Fruit fly (Drosophila melanogaster) whole organism, pupa: ENCODE measurements around the gene CG34163.

Experiments
- CG10348 ChIP-seq: fragments of 200-800 bp; sonication (Bioruptor generic); IDR thresholded peaks from 2 replicates; pipeline ENCODE4 v1.3.6; 2022; ENCODE audit warnings: missing biosample characterization, missing genetic modification characterization
- CG13204 ChIP-seq: fragments of 200-800 bp; sonication (Bioruptor generic); optimal IDR thresholded peaks from 2 replicates; lab custom pipeline; 2018; ENCODE audit warnings: missing biosample characterization, mild to moderate bottlenecking, missing genetic modification characterization, moderate library complexity
- CG14655 ChIP-seq: fragments of 200-800 bp; sonication (Bioruptor generic); optimal IDR thresholded peaks from 3 replicates; lab custom pipeline; 2017; ENCODE audit warnings: mild to moderate bottlenecking, missing biosample characterization, missing genetic modification reagents, missing genetic modification characterization
- CG15710 ChIP-seq: fragments of 200-800 bp; sonication (Bioruptor generic); optimal IDR thresholded peaks from 2 replicates; lab custom pipeline; 2018; ENCODE audit warnings: missing biosample characterization, mild to moderate bottlenecking, missing genetic modification characterization, moderate library complexity
- CG8159 ChIP-seq: fragments of 200-800 bp; sonication (Bioruptor generic); optimal IDR thresholded peaks from 3 replicates; lab custom pipeline; 2018; ENCODE audit warnings: missing biosample characterization, mild to moderate bottlenecking, missing genetic modification characterization, moderate library complexity
- CG8301 ChIP-seq: fragments of 200-800 bp; sonication (Bioruptor generic); optimal IDR thresholded peaks from 2 replicates; lab custom pipeline; 2018; ENCODE audit warnings: missing biosample characterization, mild to moderate bottlenecking, missing genetic modification characterization
- CG9948 ChIP-seq: fragments of 200-800 bp; sonication (Bioruptor generic); optimal IDR thresholded peaks from 2 replicates; lab custom pipeline; 2018; ENCODE audit warnings: missing biosample characterization, mild to moderate bottlenecking, missing genetic modification characterization, moderate library complexity
- Ets98B ChIP-seq: fragments of 200-800 bp; sonication (Bioruptor generic); IDR thresholded peaks from 2 replicates; pipeline ENCODE4 v1.3.6; 2022; ENCODE audit warnings: missing biosample characterization, missing genetic modification characterization
- Pif1A ChIP-seq: fragments of 200-800 bp; sonication (Bioruptor generic); optimal IDR thresholded peaks from 3 replicates; lab custom pipeline; 2016; ENCODE audit warnings: missing biosample characterization, missing genetic modification characterization
- Pif1B ChIP-seq: fragments of 200-800 bp; sonication (Bioruptor generic); optimal IDR thresholded peaks from 3 replicates; lab custom pipeline; 2016; ENCODE audit warnings: missing biosample characterization, missing genetic modification characterization
- gl ChIP-seq: fragments of 200-800 bp; sonication (Bioruptor generic); optimal IDR thresholded peaks from 2 replicates; lab custom pipeline; 2018; ENCODE audit warnings: missing biosample characterization, mild to moderate bottlenecking, missing genetic modification characterization

DNA sequence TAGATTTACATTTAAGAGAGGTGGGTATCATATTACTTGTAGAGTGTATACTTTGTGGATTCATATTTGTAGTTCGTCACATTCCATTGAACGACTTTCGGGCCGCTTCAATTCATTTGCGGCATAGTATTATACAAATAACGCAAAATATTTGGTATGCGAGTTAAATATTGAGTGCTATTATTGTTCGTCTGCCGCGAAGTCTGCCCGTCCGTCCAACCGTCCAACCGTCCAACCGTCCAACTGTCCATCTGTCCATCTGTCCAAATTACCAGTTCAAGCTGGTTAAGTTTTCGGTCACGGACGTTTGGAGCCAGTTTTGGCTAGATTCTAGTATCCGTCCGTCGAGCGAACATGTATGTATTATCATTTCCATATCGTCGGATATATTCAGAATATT lies 36.0 kb downstream of the CG34163 start:
- no peak for TF ChIP-seq CG13204
- no peak for TF ChIP-seq CG8301 (tag; lab: Kevin White, UChicago)
- TF ChIP-seq CG15710 (tag; lab: Kevin White, UChicago), result no peak
- no peak for TF ChIP-seq gl (tag; lab: Kevin White, UChicago)
- TF ChIP-seq Pif1B (GFP tag; lab: Kevin White, UChicago), result no peak
- TF ChIP-seq Pif1A, result no peak
- TF ChIP-seq CG9948 (tag; lab: Kevin White, UChicago), result no peak
- TF ChIP-seq CG10348 (GFP tag; lab: Robert Waterston, UW), result no peak
- TF ChIP-seq CG14655 (GFP tag; lab: Kevin White, UChicago), result no peak
- TF ChIP-seq Ets98B (GFP tag; lab: Robert Waterston, UW), result no peak
- TF ChIP-seq CG8159, result no peak
